Worm (Caenorhabditis elegans): Measurements from ENCODE around the gene srd-64.
A peak's percentile ranks its signal among the peaks of the same experiment; 100 is the strongest.

The srd-64 gene

ce11 chrIII:1695006-1695405 is at the start of gene srd-64:
Gene srd-64 (minus strand): TSS chrIII:1695106.
- TF ChIP-seq rpc-1 (optimal IDR thresholded peaks at IDR 0.05) (no peak), rpc-1 (tag; optimal IDR thresholded peaks at IDR 0.05) (no peak), chd-7 (tag; optimal IDR thresholded peaks at IDR 0.05) (no peak), rcor-1 (GFP tag; IDR thresholded peaks at IDR 0.05) (no peak), F37B4.10 (GFP tag; IDR thresholded peaks at IDR 0.05) (no peak), mel-28 (tag; optimal IDR thresholded peaks at IDR 0.05; ENCODE audit: borderline replicate concordance) (no peak), mxl-1 (tag; optimal IDR thresholded peaks at IDR 0.05) (no peak), B0336.3 (GFP tag; IDR thresholded peaks at IDR 0.05) (no peak)

DNA sequence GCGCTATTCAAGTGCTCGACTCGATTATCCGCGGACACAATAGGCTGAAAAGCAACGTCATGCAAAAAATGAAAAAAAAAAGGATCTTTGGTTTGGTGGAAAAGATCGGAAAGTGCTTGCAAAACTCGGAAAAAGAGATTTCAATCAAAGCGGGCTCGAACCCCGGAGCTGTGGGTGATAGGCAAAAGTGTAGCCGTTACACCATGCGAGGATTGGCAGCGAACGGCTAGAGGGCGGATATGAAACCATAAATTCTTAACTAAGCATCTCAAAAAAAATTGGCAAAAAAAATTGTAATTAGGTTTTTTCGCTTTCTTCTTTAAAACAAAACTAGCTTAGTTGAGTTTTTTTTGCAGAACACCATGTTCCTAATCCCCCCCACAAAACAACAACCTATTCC is 49.6 kb upstream of the srd-64 start:
- TF ChIP-seq lin-54 (GFP tag; optimal IDR thresholded peaks at IDR 0.05) (peak; percentile 28), rec-8 (tag; optimal IDR thresholded peaks at IDR 0.05) (peak; percentile 17), him-1 (tag; optimal IDR thresholded peaks at IDR 0.05) (peak; percentile 31), tbp1 (GFP tag; optimal IDR thresholded peaks at IDR 0.05) (peak; percentile 91), rcor-1 (GFP tag; IDR thresholded peaks at IDR 0.05) (no peak), cebp-1 (GFP tag; IDR thresholded peaks at IDR 0.05) (no peak), cebp-1 (tag; optimal IDR thresholded peaks at IDR 0.05) (peak; percentile 4), let-607 (tag; optimal IDR thresholded peaks at IDR 0.05) (no peak), attf-5 (GFP tag; optimal IDR thresholded peaks at IDR 0.05) (no peak), hmg-1.2 (GFP tag; IDR thresholded peaks at IDR 0.05) (0 out of 2 replicates have a peak, but pooled peaks have one; percentile 11), F52B5.7 (tag; optimal IDR thresholded peaks at IDR 0.05) (no peak), attf-6 (GFP tag; IDR thresholded peaks at IDR 0.05) (no peak), nhr-120 (GFP tag; IDR thresholded peaks at IDR 0.05) (no peak), B0261.1 (tag; optimal IDR thresholded peaks at IDR 0.05) (peak; percentile 71), Y95B8A.8 (GFP tag; IDR thresholded peaks at IDR 0.05) (0 out of 2 replicates have a peak, but pooled peaks have one; percentile 17), rpc-1 (optimal IDR thresholded peaks at IDR 0.05) (peak; percentile 72), rpc-1 (tag; optimal IDR thresholded peaks at IDR 0.05) (peak; percentile 90), lin-26 (GFP tag; IDR thresholded peaks at IDR 0.05) (peak; percentile 78), unc-62 (GFP tag; optimal IDR thresholded peaks at IDR 0.05) (no peak), ccch-3 (GFP tag; optimal IDR thresholded peaks at IDR 0.05) (no peak), athp-1 (tag; optimal IDR thresholded peaks at IDR 0.05) (peak; percentile 20), mxl-1 (tag; optimal IDR thresholded peaks at IDR 0.05) (no peak), ztf-18 (tag; optimal IDR thresholded peaks at IDR 0.05) (peak; percentile 52), zfh-2 (GFP tag; conservative IDR thresholded peaks at IDR 0.05) (no peak), ceh-79 (tag; optimal IDR thresholded peaks at IDR 0.05) (no peak), lsy-27 (tag; optimal IDR thresholded peaks at IDR 0.05; ENCODE audit: borderline replicate concordance, insufficient read depth) (no peak), die-1 (tag; optimal IDR thresholded peaks at IDR 0.05) (peak; percentile 72), cebp-2 (GFP tag; IDR thresholded peaks at IDR 0.05) (no peak), dox-1 (GFP tag; IDR thresholded peaks at IDR 0.05) (no peak), sdz-38 (tag; optimal IDR thresholded peaks at IDR 0.05) (no peak), chd-7 (tag; optimal IDR thresholded peaks at IDR 0.05) (peak; percentile 42), nhr-90 (tag; optimal IDR thresholded peaks at IDR 0.05) (peak; percentile 66), madf-6 (GFP tag; IDR thresholded peaks at IDR 0.05) (no peak), snpc-3.4 (tag; optimal IDR thresholded peaks at IDR 0.05) (peak; percentile 29)

- TF ChIP-seq atf-7 (tag; optimal IDR thresholded peaks at IDR 0.05) (no peak), attf-3 (GFP tag; conservative IDR thresholded peaks at IDR 0.05) (no peak), hmg-20 (GFP tag; IDR thresholded peaks at IDR 0.05) (no peak), nfya-2 (GFP tag; IDR thresholded peaks at IDR 0.05) (no peak), B0261.1 (tag; optimal IDR thresholded peaks at IDR 0.05) (peak; percentile 6)
Observed at ce11 chrIII:1743488-1744020, 48.6 kb upstream of the srd-64 start.

Data from whole organism, young adult.